Worm (Caenorhabditis elegans): ENCODE data around the gene nhr-145.
"Not testable (repeated sequence)": the region's sequence is repeated elsewhere in the genome, so short reads cannot be mapped to it uniquely, and the experiment has no call there.

ce11 chrV:19112590-19112989, 25.1 kb downstream of the nhr-145 start:
- not testable (repeated sequence) for TF ChIP-seq ceh-9, syd-9, ceh-24, ceh-2, ets-4 (tag; optimal IDR thresholded peaks at IDR 0.05)
